Worm (Caenorhabditis elegans) whole organism, L2 larva: ENCODE data around the gene ncx-5.

Source experiments
- F13H6.1 ChIP-seq: sonication (generic microtip); optimal IDR thresholded peaks from 2 replicates; lab custom pipeline; 2016; ENCODE audit warnings: missing genetic modification characterization, missing compliant biosample characterization
- ama-1 ChIP-seq: fragments of 150-350 bp; optimal IDR thresholded peaks from 2 replicates; lab custom pipeline; 2018; ENCODE audit warnings: inconsistent platforms
- dmd-4 ChIP-seq: sonication (generic microtip); optimal IDR thresholded peaks from 2 replicates; lab custom pipeline; 2017; ENCODE audit warnings: missing biosample characterization, missing genetic modification characterization
- elt-3 ChIP-seq: sonication (generic microtip); optimal IDR thresholded peaks from 2 replicates; lab custom pipeline; 2017; ENCODE audit warnings: missing biosample characterization, missing genetic modification characterization
- lin-13 ChIP-seq: fragments of 150-350 bp; optimal IDR thresholded peaks from 2 replicates; lab custom pipeline; 2014; ENCODE audit warnings: missing biosample characterization, missing genetic modification reagents, missing genetic modification characterization
- lin-39 ChIP-seq: fragments of 150-350 bp; optimal IDR thresholded peaks from 2 replicates; lab custom pipeline; 2014; ENCODE audit warnings: missing biosample characterization, missing genetic modification reagents, missing genetic modification characterization
- lsy-2 ChIP-seq, 2 experiments: fragments of 150-350 bp in 1 of 2; sonication (generic microtip) in 1 of 2; optimal IDR thresholded peaks; 2 replicates each; lab custom pipeline; 2014 to 2017; ENCODE audit warnings: missing biosample characterization in 2 of 2, missing genetic modification characterization in 2 of 2
- mdl-1 ChIP-seq, 2 experiments: fragments of 150-350 bp in 1 of 2; sonication (generic microtip) in 1 of 2; optimal IDR thresholded peaks; 2 replicates each; lab custom pipeline; 2017; ENCODE audit warnings: missing biosample characterization in 2 of 2, missing genetic modification characterization in 2 of 2
- nhr-237 ChIP-seq: fragments of 150-350 bp; optimal IDR thresholded peaks from 2 replicates; lab custom pipeline; 2014; ENCODE audit warnings: missing biosample characterization, missing genetic modification characterization
- nhr-25 ChIP-seq: fragments of 150-350 bp; sonication (generic microtip); optimal IDR thresholded peaks from 3 replicates; lab custom pipeline; 2014; ENCODE audit warnings: missing biosample characterization, missing genetic modification characterization
- nhr-77 ChIP-seq: fragments of 150-350 bp; optimal IDR thresholded peaks from 2 replicates; lab custom pipeline; 2014; ENCODE audit warnings: missing biosample characterization, missing genetic modification characterization
- sma-9 ChIP-seq, 2 experiments: fragments of 150-350 bp in 1 of 2; sonication (generic microtip) in 1 of 2; optimal IDR thresholded peaks; 2 replicates each; lab custom pipeline; 2014 to 2016; ENCODE audit warnings: missing genetic modification characterization in 2 of 2, mild to moderate bottlenecking in 1 of 2, missing biosample characterization in 1 of 2, missing compliant biosample characterization in 1 of 2, missing genetic modification reagents in 1 of 2, moderate library complexity in 1 of 2
- unc-39 ChIP-seq: fragments of 150-350 bp; optimal IDR thresholded peaks from 2 replicates; lab custom pipeline; 2014; ENCODE audit warnings: missing biosample characterization, missing genetic modification characterization
- zag-1 ChIP-seq: fragments of 150-350 bp; optimal IDR thresholded peaks from 2 replicates; lab custom pipeline; 2014; ENCODE audit warnings: missing biosample characterization, missing genetic modification characterization

ce11 chrV:10503893-10504292 lies 14.0 kb upstream of the ncx-5 start, which contains the start of gene C35A5.10:
- TF ChIP-seq mdl-1 (tag; optimal IDR thresholded peaks at IDR 0.05; lab: Kevin White, UChicago) (no peak), ama-1 (lab: Kevin White, UChicago) (no peak), unc-39 (tag; lab: Kevin White, UChicago) (no peak), nhr-25 (tag; lab: Kevin White, UChicago) (no peak), lin-39 (tag; lab: Kevin White, UChicago) (no peak), dmd-4 (no peak), F13H6.1 (no peak), zag-1 (no peak), nhr-77 (tag; lab: Kevin White, UChicago) (no peak), elt-3 (tag; lab: Kevin White, UChicago) (no peak), sma-9 (GFP tag; optimal IDR thresholded peaks at IDR 0.05; lab: Kevin White, UChicago) (no peak), sma-9 (tag; optimal IDR thresholded peaks at IDR 0.05; lab: Kevin White, UChicago) (no peak), nhr-237 (tag; lab: Kevin White, UChicago) (no peak), lin-13 (GFP tag; lab: Kevin White, UChicago) (no peak), lsy-2 (tag; optimal IDR thresholded peaks at IDR 0.05; lab: Kevin White, UChicago) (no peak)
